Worm (Caenorhabditis elegans): ENCODE data around the gene T04F3.4.
A peak's percentile ranks its signal among the peaks of the same experiment; 100 is the strongest.

Gene T04F3.4

DNA sequence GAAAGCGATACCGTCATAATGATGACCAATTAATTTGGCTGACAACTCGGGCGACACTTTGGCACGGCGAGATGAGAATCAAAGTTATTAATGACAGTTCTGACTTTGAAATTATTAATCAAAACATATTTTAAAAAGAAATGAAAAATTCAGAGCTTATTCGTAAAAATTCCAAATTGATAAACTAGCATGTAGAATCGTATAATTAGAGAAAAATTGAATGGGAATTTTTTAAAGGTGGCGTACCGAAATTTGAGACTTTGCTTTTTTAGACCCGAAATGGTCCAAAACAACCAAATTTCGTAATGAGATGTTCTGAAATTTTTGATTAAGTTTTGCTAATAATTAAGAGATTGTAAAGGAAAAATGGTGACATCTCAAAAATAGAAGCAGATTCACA is 36.9 kb downstream of the T04F3.4 start, which contains the start of gene daf-11:
Gene daf-11, minus strand, starts transcription at position 101 of the 400 bp plus-strand sequence.
- no peak for TF ChIP-seq vab-15 (tag; optimal IDR thresholded peaks at IDR 0.05)

- TF ChIP-seq nhr-11 (tag; optimal IDR thresholded peaks at IDR 0.05) = no peak
- TF ChIP-seq efl-1 (optimal IDR thresholded peaks at IDR 0.05) = no peak
- TF ChIP-seq efl-1 (GFP tag; optimal IDR thresholded peaks at IDR 0.05 in 1 of 2) = peak in 1 of 2 experiments; percentile 68
Measured at ce11 chrV:11722858-11723257, 40.0 kb downstream of the T04F3.4 start.

- no peak for TF ChIP-seq fkh-10 (GFP tag; optimal IDR thresholded peaks at IDR 0.05)
- peak; percentile 53 for TF ChIP-seq elt-2 (tag; optimal IDR thresholded peaks at IDR 0.05)
- no peak for TF ChIP-seq nhr-28 (tag; optimal IDR thresholded peaks at IDR 0.05)
Measured at ce11 chrV:11716930-11717329, 45.9 kb downstream of the T04F3.4 start.

DNA sequence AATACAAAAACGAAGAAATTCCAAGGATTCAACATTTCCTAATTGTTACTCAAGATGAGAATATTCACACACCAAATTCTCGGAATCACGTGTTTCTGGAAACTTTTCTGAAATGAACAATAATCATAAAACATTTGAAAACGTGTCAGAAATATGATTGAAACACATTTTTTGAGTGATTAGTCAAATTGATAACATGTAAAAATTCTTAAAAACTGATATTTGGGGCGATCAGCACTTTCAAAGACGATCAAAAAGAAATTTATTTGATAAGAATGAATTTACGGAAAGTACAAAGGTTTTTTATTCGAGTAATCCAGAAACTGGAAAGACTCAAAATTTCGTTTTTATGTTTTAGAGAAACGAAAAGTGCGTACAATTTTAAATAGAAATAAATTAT is 47.1 kb downstream of the T04F3.4 start, which contains the start of gene tre-3:
Gene tre-3, minus strand, starts transcription at position 107 of the 400 bp plus-strand sequence.
- TF ChIP-seq elt-2 (tag; optimal IDR thresholded peaks at IDR 0.05) (peak; percentile 29), dpl-1 (GFP tag; optimal IDR thresholded peaks at IDR 0.05) (no peak), efl-1 (optimal IDR thresholded peaks at IDR 0.05) (no peak), efl-1 (GFP tag; optimal IDR thresholded peaks at IDR 0.05 in 1 of 2) (peak in 1 of 2 experiments; percentile 51), lin-15B (tag; optimal IDR thresholded peaks at IDR 0.05) (no peak), ztf-4 (tag; optimal IDR thresholded peaks at IDR 0.05) (no peak), lin-13 (GFP tag; optimal IDR thresholded peaks at IDR 0.05) (no peak)
